Fruit fly (Drosophila melanogaster) whole organism, prepupa: Measurements from ENCODE around the gene Slc25A46b.

Source experiments
- Blimp-1 ChIP-seq: fragments of 200-800 bp; sonication (Bioruptor generic); optimal IDR thresholded peaks from 3 replicates; lab custom pipeline; 2017; ENCODE audit warnings: missing biosample characterization, missing genetic modification characterization, mild to moderate bottlenecking, moderate library complexity, missing genetic modification reagents
- CG10631 ChIP-seq: fragments of 200-800 bp; sonication (Bioruptor generic); optimal IDR thresholded peaks from 2 replicates; lab custom pipeline; 2016; ENCODE audit warnings: missing biosample characterization, missing genetic modification characterization
- CG10669 ChIP-seq: fragments of 200-800 bp; sonication (Bioruptor generic); optimal IDR thresholded peaks from 3 replicates; lab custom pipeline; 2018; ENCODE audit warnings: missing biosample characterization, mild to moderate bottlenecking, missing genetic modification characterization, moderate library complexity
- CG11294 ChIP-seq: fragments of 200-800 bp; sonication (Bioruptor generic); IDR thresholded peaks from 2 replicates; pipeline ENCODE4 v1.3.6; 2022; ENCODE audit warnings: missing biosample characterization, missing genetic modification characterization
- CG11762 ChIP-seq: fragments of 200-800 bp; sonication (Bioruptor generic); optimal IDR thresholded peaks from 3 replicates; lab custom pipeline; 2016; ENCODE audit warnings: missing biosample characterization, missing genetic modification characterization; ENCODE audit not compliant: insufficient read depth
- CG11902 ChIP-seq: fragments of 200-800 bp; sonication (Bioruptor generic); optimal IDR thresholded peaks from 3 replicates; lab custom pipeline; 2016; ENCODE audit warnings: missing biosample characterization, missing genetic modification characterization
- CG15336 ChIP-seq: fragments of 200-800 bp; sonication (Bioruptor generic); IDR thresholded peaks from 2 replicates; pipeline ENCODE4 v1.3.6; 2022; ENCODE audit warnings: missing biosample characterization, missing genetic modification characterization
- CG3032 ChIP-seq: fragments of 200-800 bp; optimal IDR thresholded peaks from 2 replicates; lab custom pipeline; 2019; ENCODE audit warnings: missing biosample characterization, mild to moderate bottlenecking, missing genetic modification characterization, moderate library complexity
- CG32006 ChIP-seq: fragments of 200-800 bp; sonication (Bioruptor generic); optimal IDR thresholded peaks from 3 replicates; lab custom pipeline; 2017; ENCODE audit warnings: missing biosample characterization, mild to moderate bottlenecking, missing genetic modification characterization
- CG34406 ChIP-seq: fragments of 200-800 bp; sonication (Bioruptor generic); optimal IDR thresholded peaks from 3 replicates; lab custom pipeline; 2016; ENCODE audit warnings: missing biosample characterization, missing genetic modification characterization
- CG3919 ChIP-seq: fragments of 200-800 bp; sonication (Bioruptor generic); optimal IDR thresholded peaks from 3 replicates; lab custom pipeline; 2016; ENCODE audit warnings: missing biosample characterization, missing genetic modification characterization
- CG6163 ChIP-seq: fragments of 200-800 bp; sonication (Bioruptor generic); IDR thresholded peaks from 3 replicates; pipeline ENCODE4 v1.3.6; 2022; ENCODE audit warnings: missing biosample characterization, missing genetic modification characterization
- CG6276 ChIP-seq: fragments of 200-800 bp; sonication (Bioruptor generic); optimal IDR thresholded peaks from 2 replicates; lab custom pipeline; 2017; ENCODE audit warnings: missing biosample characterization, mild to moderate bottlenecking, missing genetic modification characterization
- CG6792 ChIP-seq: fragments of 200-800 bp; sonication (Bioruptor generic); optimal IDR thresholded peaks from 3 replicates; lab custom pipeline; 2016; ENCODE audit warnings: missing biosample characterization, missing genetic modification characterization
- CG6854 ChIP-seq: fragments of 200-800 bp; sonication (Bioruptor generic); optimal IDR thresholded peaks from 2 replicates; lab custom pipeline; 2017; ENCODE audit warnings: missing biosample characterization, mild to moderate bottlenecking, missing genetic modification characterization
- CG7368 ChIP-seq: fragments of 200-800 bp; sonication (Bioruptor generic); optimal IDR thresholded peaks from 3 replicates; lab custom pipeline; 2016; ENCODE audit warnings: missing biosample characterization, missing genetic modification characterization
- CG8119 ChIP-seq: fragments of 200-800 bp; sonication (Bioruptor generic); IDR thresholded peaks from 3 replicates; pipeline ENCODE4 v1.3.6; 2022; ENCODE audit warnings: missing biosample characterization, missing genetic modification characterization
- CG8319 ChIP-seq: fragments of 200-800 bp; sonication (Bioruptor generic); optimal IDR thresholded peaks from 3 replicates; lab custom pipeline; 2016; ENCODE audit warnings: missing biosample characterization, missing genetic modification characterization
- Eip75B ChIP-seq: fragments of 200-800 bp; sonication (Bioruptor generic); optimal IDR thresholded peaks from 3 replicates; lab custom pipeline; 2016; ENCODE audit warnings: missing biosample characterization, missing genetic modification characterization
- Eip78C ChIP-seq: fragments of 200-800 bp; sonication (Bioruptor generic); peaks from one replicate; lab custom pipeline; 2016; ENCODE audit warnings: missing biosample characterization, missing genetic modification characterization
- Ets21C ChIP-seq: fragments of 200-800 bp; sonication (Bioruptor generic); optimal IDR thresholded peaks from 3 replicates; lab custom pipeline; 2016; ENCODE audit warnings: missing biosample characterization, missing genetic modification characterization
- Gug ChIP-seq: fragments of 200-800 bp; sonication (Bioruptor generic); IDR thresholded peaks from 2 replicates; pipeline ENCODE4 v1.3.6; 2022; ENCODE audit warnings: missing biosample characterization, missing genetic modification characterization
- Hr39 ChIP-seq: fragments of 200-800 bp; sonication (Bioruptor generic); optimal IDR thresholded peaks from 2 replicates; lab custom pipeline; 2016; ENCODE audit warnings: missing biosample characterization, missing genetic modification characterization
- Smox ChIP-seq: fragments of 200-800 bp; sonication (Bioruptor generic); optimal IDR thresholded peaks from 3 replicates; lab custom pipeline; 2016; ENCODE audit warnings: missing biosample characterization, missing genetic modification characterization
- Sox102F ChIP-seq: fragments of 200-800 bp; sonication (Bioruptor generic); optimal IDR thresholded peaks from 2 replicates; lab custom pipeline; 2016; ENCODE audit warnings: missing biosample characterization, mild to moderate bottlenecking, missing genetic modification characterization
- Sox14 ChIP-seq: fragments of 200-800 bp; sonication (Bioruptor generic); optimal IDR thresholded peaks from 3 replicates; lab custom pipeline; 2016; ENCODE audit warnings: missing biosample characterization, missing genetic modification characterization
- Sox15 ChIP-seq: fragments of 200-800 bp; sonication (Bioruptor generic); optimal IDR thresholded peaks from 3 replicates; lab custom pipeline; 2016; ENCODE audit warnings: missing biosample characterization, missing genetic modification characterization
- achi ChIP-seq: fragments of 200-800 bp; sonication (Bioruptor generic); optimal IDR thresholded peaks from 3 replicates; lab custom pipeline; 2016; ENCODE audit warnings: missing biosample characterization, missing genetic modification characterization
- acj6 ChIP-seq: fragments of 200-800 bp; sonication (Bioruptor generic); optimal IDR thresholded peaks from 3 replicates; lab custom pipeline; 2016; ENCODE audit warnings: missing biosample characterization, missing genetic modification characterization
- cyc ChIP-seq: fragments of 200-800 bp; sonication (Bioruptor generic); optimal IDR thresholded peaks from 3 replicates; lab custom pipeline; 2016; ENCODE audit warnings: missing biosample characterization, missing genetic modification characterization
- dac ChIP-seq: fragments of 200-800 bp; sonication (Bioruptor generic); optimal IDR thresholded peaks from 2 replicates; lab custom pipeline; 2017; ENCODE audit warnings: missing biosample characterization, mild to moderate bottlenecking, missing genetic modification characterization
- eg ChIP-seq: fragments of 200-800 bp; sonication (Bioruptor generic); IDR thresholded peaks from 3 replicates; pipeline ENCODE4 v1.3.6; 2022; ENCODE audit warnings: missing biosample characterization, missing genetic modification characterization
- fd85E ChIP-seq: fragments of 200-800 bp; sonication (Bioruptor generic); optimal IDR thresholded peaks from 3 replicates; lab custom pipeline; 2016; ENCODE audit warnings: missing biosample characterization, missing genetic modification characterization
- fkh ChIP-seq: fragments of 200-800 bp; sonication (Bioruptor generic); optimal IDR thresholded peaks from 3 replicates; lab custom pipeline; 2017; ENCODE audit warnings: missing biosample characterization, mild to moderate bottlenecking, missing genetic modification characterization, moderate library complexity
- pdm3 ChIP-seq: fragments of 200-800 bp; sonication (Bioruptor generic); optimal IDR thresholded peaks from 3 replicates; lab custom pipeline; 2016; ENCODE audit warnings: missing biosample characterization, missing genetic modification characterization
- salr ChIP-seq, 2 experiments: fragments of 200-800 bp; sonication (Bioruptor generic); optimal IDR thresholded peaks; 3 replicates each; lab custom pipeline; 2016 to 2018; ENCODE audit warnings: missing biosample characterization in 2 of 2, missing genetic modification characterization in 2 of 2, mild to moderate bottlenecking in 1 of 2
- spab ChIP-seq: fragments of 200-800 bp; sonication (Bioruptor generic); optimal IDR thresholded peaks from 2 replicates; lab custom pipeline; 2017; ENCODE audit warnings: missing biosample characterization, mild to moderate bottlenecking, missing genetic modification characterization, missing genetic modification reagents
- svp ChIP-seq: fragments of 200-800 bp; sonication (Bioruptor generic); peaks from one replicate; lab custom pipeline; 2016; ENCODE audit warnings: missing biosample characterization, missing genetic modification characterization
- topi ChIP-seq: fragments of 200-800 bp; sonication (Bioruptor generic); optimal IDR thresholded peaks from 3 replicates; lab custom pipeline; 2016; ENCODE audit warnings: missing biosample characterization, missing genetic modification characterization
- vri ChIP-seq: fragments of 200-800 bp; sonication (Bioruptor generic); optimal IDR thresholded peaks from 3 replicates; lab custom pipeline; 2016; ENCODE audit warnings: missing biosample characterization, mild to moderate bottlenecking, missing genetic modification characterization

Slc25A46b gene

dm6 chr2L:18122231-18122551 is 25.8 kb downstream of the Slc25A46b start (continued):
- TF ChIP-seq CG6854 (no peak), Sox14 (no peak), CG11762 (GFP tag; lab: Kevin White, UChicago) (peak; percentile 40), CG6792 (GFP tag; lab: Kevin White, UChicago) (peak; percentile 19), salr (GFP tag; optimal IDR thresholded peaks at IDR 0.05; lab: Kevin White, UChicago) (peak in 1 of 2 experiments; percentile 42), cyc (peak; percentile 21), fd85E (GFP tag; lab: Kevin White, UChicago) (no peak), acj6 (GFP tag; lab: Kevin White, UChicago) (peak; percentile 63), spab (GFP tag; lab: Kevin White, UChicago) (peak; percentile 67), Sox102F (peak; percentile 12), Ets21C (GFP tag; lab: Kevin White, UChicago) (no peak), CG15336 (GFP tag; lab: Robert Waterston, UW) (peak; percentile 81), CG6163 (GFP tag; lab: Robert Waterston, UW) (peak; percentile 51; the same call in 1 of the 3 replicates), Sox15 (GFP tag; lab: Kevin White, UChicago) (peak; percentile 21), CG34406 (GFP tag; lab: Kevin White, UChicago) (peak; percentile 19), dac (GFP tag; lab: Kevin White, UChicago) (peak; percentile 28), topi (peak; percentile 35), CG7368 (GFP tag; lab: Kevin White, UChicago) (no peak), CG10631 (GFP tag; lab: Kevin White, UChicago) (peak; percentile 47), CG3919 (GFP tag; lab: Kevin White, UChicago) (peak; percentile 52), eg (GFP tag; lab: Robert Waterston, UW) (peak; percentile 46; the same call in 1 of the 3 replicates), Eip75B (GFP tag; lab: Kevin White, UChicago) (no peak), Gug (GFP tag; lab: Robert Waterston, UW) (peak; percentile 52), Smox (no peak), achi (GFP tag; lab: Kevin White, UChicago) (peak; percentile 69), Blimp-1 (GFP tag; lab: Kevin White, UChicago) (no peak), CG8119 (GFP tag; lab: Robert Waterston, UW) (peak; percentile 80), svp (GFP tag; lab: Kevin White, UChicago) (no peak), CG32006 (peak; percentile 42)
- TF ChIP-seq, all 60 proteins: peak for 42

dm6 chr2L:18122920-18123319 is 26.6 kb downstream of the Slc25A46b start:
- TF ChIP-seq CG3032 (tag; lab: Kevin White, UChicago) = no peak
- no peak for TF ChIP-seq CG11294 (GFP tag; lab: Robert Waterston, UW)
- peak; percentile 84 for TF ChIP-seq svp (GFP tag; lab: Kevin White, UChicago)
- TF ChIP-seq Eip75B (GFP tag; lab: Kevin White, UChicago) = no peak
- TF ChIP-seq pdm3 (GFP tag; lab: Kevin White, UChicago) = no peak
- no peak for TF ChIP-seq fkh (GFP tag; lab: Kevin White, UChicago)
- TF ChIP-seq, all 60 proteins: peak for 1

- no peak for TF ChIP-seq Hr39
- no peak for TF ChIP-seq CG6276 (GFP tag; lab: Kevin White, UChicago)
- TF ChIP-seq CG8319 (GFP tag; lab: Kevin White, UChicago) = no peak
Observed at dm6 chr2L:18125649-18126048, 29.3 kb downstream of the Slc25A46b start, which contains the start of gene Grl36b. Gene Grl36b (minus strand): TSS chr2L:18125749.

dm6 chr2L:18134615-18135014 is 38.2 kb downstream of the Slc25A46b start:
- no peak for TF ChIP-seq CG11902 (GFP tag; lab: Kevin White, UChicago)
- TF ChIP-seq CG7368 (GFP tag; lab: Kevin White, UChicago) = no peak
- peak; percentile 40 for TF ChIP-seq vri
- peak; percentile 87 for TF ChIP-seq svp (GFP tag; lab: Kevin White, UChicago)
- peak; percentile 29 for TF ChIP-seq Eip78C (GFP tag; lab: Kevin White, UChicago)
- no peak for TF ChIP-seq CG10669 (GFP tag; lab: Kevin White, UChicago)
